Fruit fly (Drosophila melanogaster) whole organism, embryonic: ENCODE results near the gene TyrRS.

Experiments
- B-H1 ChIP-seq: fragments of 200-800 bp; sonication (Bioruptor generic); IDR thresholded peaks from 3 replicates; pipeline ENCODE4 v1.3.6; 2022; ENCODE audit warnings: missing biosample characterization, missing genetic modification characterization
- Bgb ChIP-seq: fragments of 200-800 bp; sonication (Bioruptor generic); IDR thresholded peaks from 2 replicates; pipeline ENCODE4 v1.3.6; 2022; ENCODE audit warnings: missing biosample characterization, missing genetic modification characterization; ENCODE audit not compliant: partially characterized antibody
- CG10654 ChIP-seq: fragments of 200-800 bp; sonication (Bioruptor generic); optimal IDR thresholded peaks from 2 replicates; lab custom pipeline; 2016; ENCODE audit warnings: missing biosample characterization, missing genetic modification characterization
- CG11456 ChIP-seq: fragments of 200-800 bp; sonication (Bioruptor generic); IDR thresholded peaks from 3 replicates; pipeline ENCODE4 v1.3.6; 2022; ENCODE audit warnings: missing biosample characterization, missing genetic modification characterization
- CG11723 ChIP-seq: fragments of 200-800 bp; sonication (Bioruptor generic); optimal IDR thresholded peaks from 2 replicates; lab custom pipeline; 2017; ENCODE audit warnings: missing biosample characterization, mild to moderate bottlenecking, missing genetic modification characterization
- CG12155 ChIP-seq: fragments of 200-800 bp; sonication (Bioruptor generic); optimal IDR thresholded peaks from 3 replicates; lab custom pipeline; 2016; ENCODE audit warnings: missing biosample characterization, missing genetic modification characterization
- CG1233 ChIP-seq: fragments of 200-800 bp; sonication (Bioruptor generic); optimal IDR thresholded peaks from 4 replicates; lab custom pipeline; 2018; ENCODE audit warnings: missing biosample characterization, mild to moderate bottlenecking, missing genetic modification characterization
- CG15696 ChIP-seq: fragments of 200-800 bp; sonication (Bioruptor generic); optimal IDR thresholded peaks from 2 replicates; lab custom pipeline; 2019; ENCODE audit warnings: missing biosample characterization, mild to moderate bottlenecking, missing genetic modification characterization, moderate library complexity
- CG16815 ChIP-seq: fragments of 200-800 bp; sonication (Bioruptor generic); optimal IDR thresholded peaks from 3 replicates; lab custom pipeline; 2017; ENCODE audit warnings: missing biosample characterization, mild to moderate bottlenecking, missing genetic modification characterization
- CG2129 ChIP-seq: fragments of 200-800 bp; sonication (Bioruptor generic); IDR thresholded peaks from 2 replicates; pipeline ENCODE4 v1.3.6; 2022; ENCODE audit warnings: missing biosample characterization, missing genetic modification characterization; ENCODE audit not compliant: partially characterized antibody
- CG2202 ChIP-seq: fragments of 200-800 bp; sonication (Bioruptor generic); optimal IDR thresholded peaks from 2 replicates; lab custom pipeline; 2018; ENCODE audit warnings: missing biosample characterization, mild to moderate bottlenecking, missing genetic modification characterization
- CG2712 ChIP-seq: fragments of 200-800 bp; optimal IDR thresholded peaks from 3 replicates; lab custom pipeline; 2019; ENCODE audit warnings: missing biosample characterization, mild to moderate bottlenecking, missing genetic modification characterization, moderate library complexity
- CG30403 ChIP-seq: fragments of 200-800 bp; sonication (Bioruptor generic); optimal IDR thresholded peaks from 3 replicates; lab custom pipeline; 2016; ENCODE audit warnings: missing biosample characterization, missing genetic modification characterization
- CG32772 ChIP-seq: fragments of 200-800 bp; sonication (Bioruptor generic); IDR thresholded peaks from 2 replicates; pipeline ENCODE4 v1.3.6; 2022; ENCODE audit warnings: missing biosample characterization, missing genetic modification characterization
- CG6254 ChIP-seq: fragments of 200-800 bp; sonication (Bioruptor generic); optimal IDR thresholded peaks from 3 replicates; lab custom pipeline; 2017; ENCODE audit warnings: mild to moderate bottlenecking, missing biosample characterization, missing genetic modification reagents, missing genetic modification characterization
- CG6272 ChIP-seq: fragments of 200-800 bp; sonication (Bioruptor generic); IDR thresholded peaks from 2 replicates; pipeline ENCODE4 v1.3.6; 2022; ENCODE audit warnings: missing biosample characterization, missing genetic modification characterization
- CG8478 ChIP-seq: fragments of >200 bp; optimal IDR thresholded peaks from 2 replicates; lab custom pipeline; 2018
- CG9932 ChIP-seq: fragments of 200-800 bp; sonication (Bioruptor generic); IDR thresholded peaks from 2 replicates; pipeline ENCODE4 v1.3.6; 2022; ENCODE audit warnings: missing biosample characterization, missing genetic modification characterization
- GATAe ChIP-seq: fragments of 200-800 bp; sonication (Bioruptor generic); conservative IDR thresholded peaks from 2 replicates; pipeline ENCODE4 v1.3.6; 2022; ENCODE audit warnings: missing biosample characterization, missing genetic modification characterization
- HHEX ChIP-seq: fragments of 200-800 bp; sonication (Bioruptor generic); optimal IDR thresholded peaks from 3 replicates; lab custom pipeline; 2017; ENCODE audit warnings: missing biosample characterization, mild to moderate bottlenecking, missing genetic modification characterization, missing genetic modification reagents
- HLH4C ChIP-seq: fragments of 200-800 bp; sonication (Bioruptor generic); IDR thresholded peaks from 3 replicates; pipeline ENCODE4 v1.3.6; 2022; ENCODE audit warnings: missing biosample characterization, missing genetic modification characterization; ENCODE audit not compliant: partially characterized antibody
- Hand ChIP-seq: fragments of 200-800 bp; sonication (Bioruptor generic); optimal IDR thresholded peaks from 2 replicates; lab custom pipeline; 2017; ENCODE audit warnings: mild to moderate bottlenecking, missing biosample characterization, missing genetic modification reagents, missing genetic modification characterization
- Hr39 ChIP-seq: fragments of >200 bp; optimal IDR thresholded peaks from 2 replicates; lab custom pipeline; 2017
- Lim3 ChIP-seq: fragments of 200-800 bp; sonication (Bioruptor generic); IDR thresholded peaks from 2 replicates; pipeline ENCODE4 v1.3.6; 2022; ENCODE audit warnings: missing biosample characterization, missing genetic modification characterization
- MBD-R2 ChIP-seq: fragments of 200-800 bp; sonication (Bioruptor generic); IDR thresholded peaks from 2 replicates; pipeline ENCODE4 v1.3.6; 2022; ENCODE audit warnings: missing biosample characterization, missing genetic modification characterization
- MESR4 ChIP-seq: fragments of 200-800 bp; sonication (Bioruptor generic); optimal IDR thresholded peaks from 2 replicates; lab custom pipeline; 2018; ENCODE audit warnings: missing biosample characterization, mild to moderate bottlenecking, missing genetic modification characterization, moderate library complexity
- Nf-YB ChIP-seq: fragments of 200-800 bp; sonication (Bioruptor generic); optimal IDR thresholded peaks from 3 replicates; lab custom pipeline; 2019; ENCODE audit warnings: missing biosample characterization, mild to moderate bottlenecking, missing genetic modification characterization, moderate library complexity
- Nf-YC ChIP-seq: fragments of 200-800 bp; optimal IDR thresholded peaks from 3 replicates; lab custom pipeline; 2019; ENCODE audit warnings: missing biosample characterization, mild to moderate bottlenecking, missing genetic modification characterization, moderate library complexity
- NfI ChIP-seq: fragments of 200-800 bp; sonication (Bioruptor generic); optimal IDR thresholded peaks from 3 replicates; lab custom pipeline; 2018; ENCODE audit warnings: missing biosample characterization, mild to moderate bottlenecking, missing genetic modification characterization, moderate library complexity
- Oaz ChIP-seq: fragments of 200-800 bp; sonication (Bioruptor generic); IDR thresholded peaks from 2 replicates; pipeline ENCODE4 v1.3.6; 2022; ENCODE audit warnings: missing biosample characterization, missing genetic modification characterization
- PHDP ChIP-seq: fragments of 200-800 bp; sonication (Bioruptor generic); optimal IDR thresholded peaks from 3 replicates; lab custom pipeline; 2018; ENCODE audit warnings: missing biosample characterization, mild to moderate bottlenecking, missing genetic modification characterization, moderate library complexity
- Sry-δ ChIP-seq: fragments of 200-800 bp; sonication (Bioruptor generic); optimal IDR thresholded peaks from 2 replicates; lab custom pipeline; 2016; ENCODE audit warnings: missing biosample characterization, missing genetic modification characterization
- Xrp1 ChIP-seq: fragments of 200-800 bp; sonication (Bioruptor generic); IDR thresholded peaks from 2 replicates; pipeline ENCODE4 v1.3.6; 2022; ENCODE audit warnings: missing biosample characterization, missing genetic modification characterization
- ac ChIP-seq: fragments of 200-800 bp; sonication (Bioruptor generic); optimal IDR thresholded peaks from 3 replicates; lab custom pipeline; 2017; ENCODE audit warnings: missing biosample characterization, mild to moderate bottlenecking, missing genetic modification characterization
- al ChIP-seq: fragments of 200-800 bp; sonication (Bioruptor generic); IDR thresholded peaks from 2 replicates; pipeline ENCODE4 v1.3.6; 2022; ENCODE audit warnings: missing biosample characterization, missing genetic modification characterization
- crc ChIP-seq: fragments of 200-800 bp; sonication (Bioruptor generic); optimal IDR thresholded peaks from 2 replicates; lab custom pipeline; 2016; ENCODE audit warnings: missing biosample characterization, missing genetic modification characterization
- ewg ChIP-seq: fragments of 200-800 bp; sonication (Bioruptor generic); optimal IDR thresholded peaks from 3 replicates; lab custom pipeline; 2017; ENCODE audit warnings: mild to moderate bottlenecking, missing biosample characterization, missing genetic modification reagents, missing genetic modification characterization
- ind ChIP-seq: fragments of 200-800 bp; sonication (Bioruptor generic); optimal IDR thresholded peaks from 3 replicates; lab custom pipeline; 2016; ENCODE audit warnings: missing biosample characterization, missing genetic modification characterization
- klu ChIP-seq: fragments of 200-800 bp; sonication (Bioruptor generic); IDR thresholded peaks from 2 replicates; pipeline ENCODE4 v1.3.6; 2022; ENCODE audit warnings: missing biosample characterization, missing genetic modification characterization
- mam ChIP-seq: fragments of 200-800 bp; sonication (Bioruptor generic); optimal IDR thresholded peaks from 3 replicates; lab custom pipeline; 2016; ENCODE audit warnings: missing biosample characterization, missing genetic modification characterization
- mld ChIP-seq: fragments of 200-800 bp; sonication (Bioruptor generic); IDR thresholded peaks from 3 replicates; pipeline ENCODE4 v1.3.6; 2022; ENCODE audit warnings: missing biosample characterization, missing genetic modification characterization; ENCODE audit not compliant: partially characterized antibody
- nerfin-1 ChIP-seq: fragments of 200-800 bp; sonication (Bioruptor generic); optimal IDR thresholded peaks from 3 replicates; lab custom pipeline; 2019; ENCODE audit warnings: missing biosample characterization, mild to moderate bottlenecking, missing genetic modification characterization, moderate library complexity
- nmo ChIP-seq: fragments of 200-800 bp; sonication (Bioruptor generic); optimal IDR thresholded peaks from 2 replicates; lab custom pipeline; 2018; ENCODE audit warnings: missing biosample characterization, mild to moderate bottlenecking, missing genetic modification characterization, moderate library complexity
- onecut ChIP-seq: fragments of 200-800 bp; sonication (Bioruptor generic); IDR thresholded peaks from 2 replicates; pipeline ENCODE4 v1.3.6; 2022; ENCODE audit warnings: missing biosample characterization, missing genetic modification characterization
- org-1 ChIP-seq: fragments of 200-800 bp; sonication (Bioruptor generic); optimal IDR thresholded peaks from 2 replicates; lab custom pipeline; 2017; ENCODE audit warnings: missing biosample characterization, missing genetic modification characterization
- phol ChIP-seq: fragments of 200-800 bp; sonication (Bioruptor generic); optimal IDR thresholded peaks from 3 replicates; lab custom pipeline; 2018; ENCODE audit warnings: missing biosample characterization, mild to moderate bottlenecking, missing genetic modification characterization, moderate library complexity
- rib ChIP-seq: fragments of 200-800 bp; sonication (Bioruptor generic); IDR thresholded peaks from 2 replicates; pipeline ENCODE4 v1.3.6; 2022; ENCODE audit warnings: missing biosample characterization, missing genetic modification characterization
- slou ChIP-seq: fragments of 200-800 bp; sonication (Bioruptor generic); optimal IDR thresholded peaks from 3 replicates; lab custom pipeline; 2016; ENCODE audit warnings: missing biosample characterization, missing genetic modification characterization
- slp2 ChIP-seq: fragments of 200-800 bp; sonication (Bioruptor generic); optimal IDR thresholded peaks from 2 replicates; lab custom pipeline; 2016; ENCODE audit warnings: missing biosample characterization, missing genetic modification characterization
- tna ChIP-seq: fragments of 200-800 bp; sonication (Bioruptor generic); IDR thresholded peaks from 2 replicates; pipeline ENCODE4 v1.3.6; 2022; ENCODE audit warnings: missing biosample characterization, missing genetic modification characterization; ENCODE audit not compliant: partially characterized antibody
- zfh1 ChIP-seq: fragments of 200-800 bp; sonication (Bioruptor generic); IDR thresholded peaks from 3 replicates; pipeline ENCODE4 v1.3.6; 2022; ENCODE audit warnings: missing biosample characterization, missing genetic modification characterization

Gene TyrRS

DNA sequence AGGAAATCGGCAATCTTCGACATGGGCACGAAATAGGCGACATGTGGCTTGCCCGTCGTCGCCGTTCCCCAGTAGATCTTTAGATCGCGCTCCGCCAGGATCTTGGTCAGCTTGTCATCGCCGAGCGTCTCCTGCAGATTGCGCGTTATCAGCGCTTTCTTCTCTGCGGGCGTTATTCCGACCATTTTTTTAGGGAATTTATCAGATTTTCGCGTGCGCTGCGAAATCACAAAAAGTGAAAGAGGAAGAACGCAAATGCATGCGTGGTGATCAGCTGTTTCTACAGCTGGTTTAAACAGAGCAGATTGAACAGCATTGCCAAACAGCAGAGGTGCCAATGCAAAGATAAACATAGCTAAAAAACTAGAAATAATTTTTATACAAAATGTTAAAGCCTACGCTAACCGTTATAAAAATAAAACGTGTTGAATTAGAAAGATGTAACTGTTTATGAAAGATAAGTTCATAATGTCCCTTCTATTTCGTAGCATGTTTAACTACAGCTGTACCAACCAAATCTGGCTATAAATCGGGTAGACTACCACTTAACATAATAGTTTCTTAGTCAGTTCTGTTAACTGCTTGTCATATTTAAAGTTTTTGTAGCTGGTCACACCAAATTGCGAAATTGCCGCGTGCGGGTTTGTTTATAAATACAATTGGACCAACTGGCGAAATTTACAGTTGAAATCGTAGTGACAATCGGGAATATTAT is at the start of gene TyrRS, which contains the start of gene CG33158 (continued):
- no peak for TF ChIP-seq HLH4C (GFP tag; lab: Robert Waterston, UW)
- TF ChIP-seq klu (GFP tag; lab: Robert Waterston, UW), result no peak
- TF ChIP-seq PHDP (tag; lab: Kevin White, UChicago), result no peak
- no peak for TF ChIP-seq CG1233 (GFP tag; lab: Kevin White, UChicago)
- peak; percentile 21 for TF ChIP-seq CG15696 (tag; lab: Kevin White, UChicago)
- peak; percentile 55 for TF ChIP-seq MESR4
- peak; percentile 76 for TF ChIP-seq MBD-R2 (GFP tag; lab: Robert Waterston, UW)
- peak; percentile 11 for TF ChIP-seq phol (tag; lab: Kevin White, UChicago)
- TF ChIP-seq Nf-YB (GFP tag; lab: Kevin White, UChicago), result no peak
- no peak for TF ChIP-seq Oaz (GFP tag; lab: Robert Waterston, UW)
- no peak for TF ChIP-seq Nf-YC (tag; lab: Kevin White, UChicago)
- no peak for TF ChIP-seq ewg (GFP tag; lab: Kevin White, UChicago)
- no peak for TF ChIP-seq Xrp1 (GFP tag; lab: Robert Waterston, UW)
- TF ChIP-seq CG2712 (tag; lab: Kevin White, UChicago), result peak; percentile 15
- TF ChIP-seq slp2 (GFP tag; lab: Kevin White, UChicago), result no peak
- no peak for TF ChIP-seq B-H1 (GFP tag; lab: Robert Waterston, UW)
- TF ChIP-seq CG6254 (GFP tag; lab: Kevin White, UChicago), result no peak
- TF ChIP-seq NfI (GFP tag; lab: Kevin White, UChicago), result no peak
- no peak for TF ChIP-seq Sry-δ (GFP tag; lab: Kevin White, UChicago)
- TF ChIP-seq CG9932 (GFP tag; lab: Robert Waterston, UW), result no peak
- no peak for TF ChIP-seq Bgb (GFP tag; lab: Robert Waterston, UW)
- TF ChIP-seq CG10654 (GFP tag; lab: Kevin White, UChicago), result no peak
- TF ChIP-seq onecut (GFP tag; lab: Robert Waterston, UW), result no peak
- no peak for TF ChIP-seq CG2202
- TF ChIP-seq slou (GFP tag; lab: Kevin White, UChicago), result no peak
- TF ChIP-seq GATAe (GFP tag; lab: Robert Waterston, UW), result no peak
- no peak for TF ChIP-seq crc (GFP tag; lab: Kevin White, UChicago)
- no peak for TF ChIP-seq CG11723 (GFP tag; lab: Kevin White, UChicago)
- no peak for TF ChIP-seq CG6272 (GFP tag; lab: Robert Waterston, UW)
- TF ChIP-seq CG2129 (GFP tag; lab: Robert Waterston, UW), result no peak
- TF ChIP-seq nmo (GFP tag; lab: Kevin White, UChicago), result peak; percentile 61
- no peak for TF ChIP-seq Lim3 (GFP tag; lab: Robert Waterston, UW)
- no peak for TF ChIP-seq Hr39
- TF ChIP-seq ac, result no peak
- TF ChIP-seq mld, result no peak
- TF ChIP-seq CG8478 (lab: Kevin White, UChicago), result no peak
- TF ChIP-seq rib (GFP tag; lab: Robert Waterston, UW), result no peak
- no peak for TF ChIP-seq org-1 (GFP tag; lab: Kevin White, UChicago)
- TF ChIP-seq zfh1 (GFP tag; lab: Robert Waterston, UW), result no peak
- TF ChIP-seq Hand (GFP tag; lab: Kevin White, UChicago), result no peak
- peak; percentile 29 for TF ChIP-seq nerfin-1 (tag; lab: Kevin White, UChicago)
- no peak for TF ChIP-seq al (GFP tag; lab: Robert Waterston, UW)
- no peak for TF ChIP-seq CG32772 (GFP tag; lab: Robert Waterston, UW)
- no peak for TF ChIP-seq HHEX (GFP tag; lab: Kevin White, UChicago)
- TF ChIP-seq mam (GFP tag; lab: Kevin White, UChicago), result no peak
- TF ChIP-seq CG12155 (GFP tag; lab: Kevin White, UChicago), result no peak
- no peak for TF ChIP-seq CG11456 (GFP tag; lab: Robert Waterston, UW)
- no peak for TF ChIP-seq tna (GFP tag; lab: Robert Waterston, UW)
- peak; percentile 18 for TF ChIP-seq CG30403
- no peak for TF ChIP-seq ind
- TF ChIP-seq CG16815 (GFP tag; lab: Kevin White, UChicago), result no peak
